Worm (Caenorhabditis elegans) whole organism, late embryonic: Measurements from ENCODE around the gene rab-6.2.
A peak's percentile ranks its signal among the peaks of the same experiment; 100 is the strongest.

Source experiments
- ama-1 ChIP-seq: fragments of 150-350 bp; optimal IDR thresholded peaks from 2 replicates; lab custom pipeline; 2014
- hlh-8 ChIP-seq: sonication (generic microtip); optimal IDR thresholded peaks from 2 replicates; lab custom pipeline; 2016; ENCODE audit warnings: missing genotype, missing genetic modification characterization, missing compliant biosample characterization
- tbx-2 ChIP-seq: sonication (generic microtip); optimal IDR thresholded peaks from 2 replicates; lab custom pipeline; 2016; ENCODE audit warnings: missing genetic modification characterization, missing compliant biosample characterization

DNA sequence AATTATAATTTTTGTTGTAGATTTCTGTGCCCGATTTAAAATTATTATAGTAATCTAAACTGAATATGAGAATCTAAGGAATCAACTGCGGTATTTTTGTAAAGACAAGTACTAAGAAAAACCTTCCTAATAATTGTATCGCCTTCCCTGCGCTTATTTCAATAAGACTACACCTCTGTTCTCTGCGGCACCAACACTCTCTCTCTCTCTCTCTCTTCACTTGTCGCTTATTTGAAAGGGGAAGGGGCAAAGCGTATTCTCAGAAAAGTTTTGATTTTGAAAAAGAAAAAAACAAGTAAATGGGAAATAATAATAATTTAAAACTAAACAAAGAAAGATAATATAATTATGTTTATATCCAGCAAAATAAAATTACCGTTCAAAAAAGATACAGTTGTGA, 41.1 kb upstream of the rab-6.2 start:
- no peak for TF ChIP-seq ama-1 (lab: Kevin White, UChicago)
- TF ChIP-seq tbx-2 (tag; lab: Kevin White, UChicago): peak; percentile 50
- no peak for TF ChIP-seq hlh-8 (tag; lab: Kevin White, UChicago)
